Worm (Caenorhabditis elegans) whole organism, L4 larva: ENCODE measurements around the gene clec-251.
A peak's percentile ranks its signal among the peaks of the same experiment; 100 is the strongest.

Source experiments
- F44E2.7 ChIP-seq: fragments of 200-800 bp; sonication (Bioruptor generic); IDR thresholded peaks from 2 replicates; pipeline ENCODE4 v2.1.2; 2022; ENCODE audit warnings: missing genetic modification characterization, missing compliant biosample characterization
- T26A8.4 ChIP-seq: fragments of 200-800 bp; sonication (Bioruptor generic); IDR thresholded peaks from 2 replicates; pipeline ENCODE4 v1.3.6; 2022; ENCODE audit warnings: missing genetic modification characterization, missing compliant biosample characterization
- Y105C5A.15 ChIP-seq: fragments of 200-800 bp; sonication (Bioruptor generic); IDR thresholded peaks from 2 replicates; pipeline ENCODE4 v1.3.6; 2022; ENCODE audit warnings: missing genetic modification characterization, missing compliant biosample characterization
- aha-1 ChIP-seq: fragments of 150-350 bp; peaks from one replicate; lab custom pipeline; 2014; ENCODE audit warnings: missing biosample characterization, missing genetic modification characterization
- ctbp-1 ChIP-seq: fragments of 200-800 bp; sonication (Bioruptor generic); IDR thresholded peaks from 2 replicates; pipeline ENCODE4 v1.3.6; 2022; ENCODE audit warnings: missing genetic modification reagents, missing genetic modification characterization, missing compliant biosample characterization
- daf-12 ChIP-seq: fragments of 150-350 bp; optimal IDR thresholded peaks from 2 replicates; lab custom pipeline; 2014; ENCODE audit warnings: missing biosample characterization, missing genetic modification reagents, missing genetic modification characterization
- daf-19 ChIP-seq: fragments of 200-800 bp; sonication (Bioruptor generic); conservative IDR thresholded peaks from 2 replicates; pipeline ENCODE4 v1.3.6; 2022; ENCODE audit warnings: missing genetic modification characterization, missing compliant biosample characterization
- dmd-9 ChIP-seq: fragments of 200-800 bp; sonication (Bioruptor generic); IDR thresholded peaks from 2 replicates; pipeline ENCODE4 v1.3.6; 2022; ENCODE audit warnings: missing genetic modification reagents, missing genetic modification characterization, missing compliant biosample characterization
- duxl-1 ChIP-seq: sonication (generic microtip); optimal IDR thresholded peaks from 2 replicates; lab custom pipeline; 2016; ENCODE audit warnings: mild to moderate bottlenecking, missing genetic modification characterization, moderate library complexity, missing compliant biosample characterization; ENCODE audit not compliant: poor library complexity
- hlh-11 ChIP-seq: fragments of 200-800 bp; sonication (Bioruptor generic); optimal IDR thresholded peaks from 2 replicates; lab custom pipeline; 2018; ENCODE audit warnings: mild to moderate bottlenecking, missing genetic modification characterization, missing compliant biosample characterization
- lin-15B ChIP-seq: fragments of 150-350 bp; sonication (generic microtip); optimal IDR thresholded peaks from 3 replicates; lab custom pipeline; 2014; ENCODE audit warnings: missing biosample characterization, missing genetic modification characterization
- lin-38 ChIP-seq: fragments of 200-800 bp; sonication (Bioruptor generic); IDR thresholded peaks from 2 replicates; pipeline ENCODE4 v1.3.6; 2022; ENCODE audit warnings: missing genetic modification reagents, missing genetic modification characterization, missing compliant biosample characterization
- lin-39 ChIP-seq: fragments of 150-350 bp; optimal IDR thresholded peaks from 2 replicates; lab custom pipeline; 2014; ENCODE audit warnings: missing biosample characterization, missing genetic modification reagents, missing genetic modification characterization
- lir-3 ChIP-seq: sonication (generic microtip); optimal IDR thresholded peaks from 2 replicates; lab custom pipeline; 2016; ENCODE audit warnings: mild to moderate bottlenecking, missing genetic modification characterization, missing compliant biosample characterization
- madf-9 ChIP-seq: fragments of 200-800 bp; sonication (Bioruptor generic); conservative IDR thresholded peaks from 2 replicates; pipeline ENCODE4 v1.3.6; 2022; ENCODE audit warnings: missing genetic modification reagents, missing genetic modification characterization, missing compliant biosample characterization
- mep-1 ChIP-seq: fragments of 150-350 bp; sonication (generic microtip); optimal IDR thresholded peaks from 3 replicates; lab custom pipeline; 2014; ENCODE audit warnings: missing biosample characterization, missing genetic modification characterization
- mxl-3 ChIP-seq: fragments of 200-800 bp; sonication (Bioruptor generic); optimal IDR thresholded peaks from 2 replicates; lab custom pipeline; 2018; ENCODE audit warnings: mild to moderate bottlenecking, missing genetic modification characterization, missing compliant biosample characterization
- nhr-102 ChIP-seq: sonication (generic microtip); optimal IDR thresholded peaks from 2 replicates; lab custom pipeline; 2016; ENCODE audit warnings: mild to moderate bottlenecking, missing genetic modification characterization, moderate library complexity, missing compliant biosample characterization
- nhr-25 ChIP-seq: sonication (generic microtip); optimal IDR thresholded peaks from 2 replicates; lab custom pipeline; 2017; ENCODE audit warnings: missing genetic modification characterization, mild to moderate bottlenecking, missing compliant biosample characterization, antibody characterized with exemption, moderate library complexity, borderline replicate concordance; ENCODE audit not compliant: insufficient read depth
- nhr-28 ChIP-seq: fragments of 150-350 bp; optimal IDR thresholded peaks from 2 replicates; lab custom pipeline; 2014; ENCODE audit warnings: missing biosample characterization, missing genetic modification characterization
- nhr-41 ChIP-seq: fragments of 200-800 bp; sonication (Bioruptor generic); IDR thresholded peaks from 2 replicates; pipeline ENCODE4 v1.3.6; 2022; ENCODE audit warnings: missing genetic modification reagents, missing genetic modification characterization, missing compliant biosample characterization
- nhr-6 ChIP-seq: fragments of 150-350 bp; optimal IDR thresholded peaks from 2 replicates; lab custom pipeline; 2014; ENCODE audit warnings: missing biosample characterization, missing genetic modification characterization
- nhr-77 ChIP-seq: fragments of 150-350 bp; optimal IDR thresholded peaks from 2 replicates; lab custom pipeline; 2014; ENCODE audit warnings: missing biosample characterization, missing genetic modification characterization
- pha-4 ChIP-seq, 2 experiments: fragments of 150-350 bp in 1 of 2; fragments of 200-800 bp in 1 of 2; sonication (Bioruptor generic) in 1 of 2; IDR thresholded peaks in 1 of 2; optimal IDR thresholded peaks in 1 of 2; 2 replicates each; pipeline versions ENCODE4 v1.3.6 to Lab custom; 2014 to 2022; ENCODE audit warnings: missing genetic modification characterization in 2 of 2, missing genetic modification reagents in 2 of 2, missing biosample characterization in 1 of 2, missing compliant biosample characterization in 1 of 2
- set-16 ChIP-seq: fragments of 200-800 bp; sonication (Bioruptor generic); IDR thresholded peaks from 2 replicates; pipeline ENCODE4 v1.3.6; 2022; ENCODE audit warnings: missing genetic modification reagents, missing genetic modification characterization, missing compliant biosample characterization
- skn-1 ChIP-seq: fragments of 150-350 bp; optimal IDR thresholded peaks from 2 replicates; lab custom pipeline; 2014; ENCODE audit warnings: missing biosample characterization, missing genetic modification characterization
- spr-1 ChIP-seq: sonication (generic microtip); optimal IDR thresholded peaks from 2 replicates; lab custom pipeline; 2016; ENCODE audit warnings: mild to moderate bottlenecking, missing genetic modification characterization, missing compliant biosample characterization
- unc-130 ChIP-seq: sonication (generic microtip); optimal IDR thresholded peaks from 2 replicates; lab custom pipeline; 2016; ENCODE audit warnings: missing genetic modification reagents, missing genetic modification characterization, missing compliant biosample characterization
- unc-39 ChIP-seq: sonication (generic microtip); optimal IDR thresholded peaks from 2 replicates; lab custom pipeline; 2017; ENCODE audit warnings: missing biosample characterization, missing genetic modification characterization
- unc-62 ChIP-seq, 3 experiments: fragments of 150-350 bp in 1 of 3; sonication (generic microtip); optimal IDR thresholded peaks in 2 of 3; peaks in 1 of 3; 1 replicate in 1 of 3; 2 replicates in 2 of 3; lab custom pipeline; 2014 to 2017; ENCODE audit warnings: missing biosample characterization in 3 of 3, missing genetic modification characterization in 3 of 3, missing genetic modification reagents in 3 of 3, missing genotype in 1 of 3
- zfp-2 ChIP-seq: sonication (generic microtip); optimal IDR thresholded peaks from 2 replicates; lab custom pipeline; 2016; ENCODE audit warnings: mild to moderate bottlenecking, missing genetic modification characterization, missing compliant biosample characterization
- zfp-3 ChIP-seq: fragments of 200-800 bp; sonication (Bioruptor generic); conservative IDR thresholded peaks from 2 replicates; pipeline ENCODE4 v1.3.6; 2022; ENCODE audit warnings: missing genetic modification reagents, missing genetic modification characterization, missing compliant biosample characterization
- zip-2 ChIP-seq: fragments of 150-350 bp; optimal IDR thresholded peaks from 2 replicates; lab custom pipeline; 2014; ENCODE audit warnings: missing biosample characterization, missing genetic modification characterization
- ztf-7 ChIP-seq: fragments of 150-350 bp; optimal IDR thresholded peaks from 2 replicates; lab custom pipeline; 2014; ENCODE audit warnings: missing biosample characterization, missing genetic modification characterization

Gene clec-251

ce11 chrV:18750445-18750844 lies 3.7 kb upstream of the clec-251 start, which contains the start of the genes F11D11.21 and F11D11.12:
TSS of gene F11D11.21 (minus strand) at chrV:18750545.
TSS of gene F11D11.12 (minus strand) at chrV:18750682.
- TF ChIP-seq lir-3 (tag; lab: Kevin White, UChicago) (no peak), unc-62 (GFP tag; optimal IDR thresholded peaks at IDR 0.05 in 1 of 2; lab: Kevin White, UChicago) (peak in 1 of 2 experiments; percentile 17), unc-62 (tag; optimal IDR thresholded peaks at IDR 0.05; lab: Kevin White, UChicago) (no peak)

ce11 chrV:18748726-18749125 lies 1.9 kb upstream of the clec-251 start, which contains the start of gene clec-252:
TSS of gene clec-252 (minus strand) at chrV:18748826.
- TF ChIP-seq T26A8.4 (GFP tag; lab: Robert Waterston, UW) (no peak), unc-62 (GFP tag; optimal IDR thresholded peaks at IDR 0.05 in 1 of 2; lab: Kevin White, UChicago) (peak in 1 of 2 experiments; percentile 41), unc-62 (tag; optimal IDR thresholded peaks at IDR 0.05; lab: Kevin White, UChicago) (no peak)
- TF ChIP-seq, all 104 proteins: peak for 1

- TF ChIP-seq nhr-25 = no peak
- no peak for TF ChIP-seq mxl-3
- no peak for TF ChIP-seq spr-1 (tag; lab: Kevin White, UChicago)
- TF ChIP-seq lin-38 (GFP tag; lab: Robert Waterston, UW) = no peak
- TF ChIP-seq nhr-77 = no peak
- TF ChIP-seq nhr-41 (GFP tag; lab: Robert Waterston, UW) = no peak
- TF ChIP-seq pha-4 (GFP tag; IDR thresholded peaks at IDR 0.05; lab: Robert Waterston, UW) = no peak
- no peak for TF ChIP-seq pha-4 (tag; optimal IDR thresholded peaks at IDR 0.05; lab: Kevin White, UChicago)
- no peak for TF ChIP-seq skn-1
- no peak for TF ChIP-seq zfp-2
- no peak for TF ChIP-seq nhr-102 (tag; lab: Kevin White, UChicago)
- TF ChIP-seq nhr-6 (tag; lab: Kevin White, UChicago) = no peak
- no peak for TF ChIP-seq madf-9 (GFP tag; lab: Robert Waterston, UW)
- TF ChIP-seq Y105C5A.15 (GFP tag; lab: Robert Waterston, UW) = no peak
- TF ChIP-seq daf-19 (GFP tag; lab: Robert Waterston, UW) = no peak
- no peak for TF ChIP-seq unc-62 (GFP tag; optimal IDR thresholded peaks at IDR 0.05 in 1 of 2; lab: Kevin White, UChicago)
- no peak for TF ChIP-seq unc-62 (tag; optimal IDR thresholded peaks at IDR 0.05; lab: Kevin White, UChicago)
- no peak for TF ChIP-seq aha-1 (tag; lab: Kevin White, UChicago)
- TF ChIP-seq set-16 = no peak
These were observed 4.7 kb downstream of the clec-251 start, which contains the start of gene clec-250 for ce11 chrV:18742108-18742507. TSS of gene clec-250 (minus strand) at chrV:18742208.

- TF ChIP-seq duxl-1 (tag; lab: Kevin White, UChicago) = peak; percentile 93
- no peak for TF ChIP-seq zfp-3 (GFP tag; lab: Robert Waterston, UW)
- peak; percentile 1 for TF ChIP-seq nhr-28 (tag; lab: Kevin White, UChicago)
These were observed 9.1 kb downstream of the clec-251 start for ce11 chrV:18737646-18738045.

- TF ChIP-seq dmd-9 (GFP tag; lab: Robert Waterston, UW) = no peak
- TF ChIP-seq unc-130 (GFP tag; lab: Kevin White, UChicago) = no peak
- TF ChIP-seq mep-1 (tag; lab: Kevin White, UChicago) = no peak
- TF ChIP-seq unc-62 (GFP tag; optimal IDR thresholded peaks at IDR 0.05 in 1 of 2; lab: Kevin White, UChicago) = no peak
- no peak for TF ChIP-seq unc-62 (tag; optimal IDR thresholded peaks at IDR 0.05; lab: Kevin White, UChicago)
- TF ChIP-seq lin-39 = no peak
- TF ChIP-seq skn-1 = no peak
- no peak for TF ChIP-seq nhr-77
- TF ChIP-seq zfp-3 (GFP tag; lab: Robert Waterston, UW) = no peak
- no peak for TF ChIP-seq daf-12 (tag; lab: Kevin White, UChicago)
- TF ChIP-seq F44E2.7 (GFP tag; lab: Robert Waterston, UW) = no peak
- TF ChIP-seq ztf-7 = no peak
- TF ChIP-seq lin-15B = no peak
- TF ChIP-seq zfp-2 = no peak
- no peak for TF ChIP-seq zip-2 (tag; lab: Kevin White, UChicago)
- no peak for TF ChIP-seq hlh-11 (tag; lab: Kevin White, UChicago)
- TF ChIP-seq ctbp-1 = no peak
- TF ChIP-seq unc-39 (tag; lab: Kevin White, UChicago) = no peak
These were observed 12.4 kb downstream of the clec-251 start, which contains the start of gene scl-20 for ce11 chrV:18734381-18734780. TSS of gene scl-20 (minus strand) at chrV:18734481.
